Fruit fly (Drosophila melanogaster) Kc167 (cell line): ENCODE results near the gene CG17770.

ENCODE experiments used
- Myc ChIP-seq: fragments of >200 bp; optimal IDR thresholded peaks from 2 replicates; lab custom pipeline; 2017; ENCODE audit warnings: missing external identifiers
- Sin3A ChIP-seq: fragments of >200 bp; optimal IDR thresholded peaks from 2 replicates; lab custom pipeline; 2018; ENCODE audit warnings: missing external identifiers
- h ChIP-seq: fragments of >200 bp; optimal IDR thresholded peaks from 3 replicates; lab custom pipeline; 2018; ENCODE audit warnings: missing external identifiers
- insv ChIP-seq: fragments of >200 bp; optimal IDR thresholded peaks from 3 replicates; lab custom pipeline; 2018; ENCODE audit warnings: missing external identifiers
- psq ChIP-seq: fragments of >200 bp; optimal IDR thresholded peaks from 2 replicates; lab custom pipeline; 2017; ENCODE audit warnings: missing external identifiers
- ttk ChIP-seq: sonication (Bioruptor generic); optimal IDR thresholded peaks from 2 replicates; lab custom pipeline; 2017; ENCODE audit warnings: missing external identifiers

The CG17770 gene

dm6 chr3R:25811611-25812010 is at the start of gene CG17770, which contains the start of gene Acam:
Gene CG17770, plus strand, starts transcription at chr3R:25811911.
Gene Acam, plus strand, starts transcription at chr3R:25811911.
- no peak for TF ChIP-seq psq (lab: Kevin White, UChicago)
- TF ChIP-seq insv (lab: Kevin White, UChicago) = no peak
- no peak for TF ChIP-seq Myc (lab: Kevin White, UChicago)
- no peak for TF ChIP-seq Sin3A (lab: Kevin White, UChicago)
- no peak for TF ChIP-seq ttk (lab: Kevin White, UChicago)
- no peak for TF ChIP-seq h (lab: Kevin White, UChicago)

dm6 chr3R:25762005-25762764 is 49.5 kb upstream of the CG17770 start:
- TF ChIP-seq Sin3A (lab: Kevin White, UChicago) = no peak
- TF ChIP-seq ttk (lab: Kevin White, UChicago) = no peak
- TF ChIP-seq Myc (lab: Kevin White, UChicago) = no peak
- no peak for TF ChIP-seq insv (lab: Kevin White, UChicago)
- no peak for TF ChIP-seq h (lab: Kevin White, UChicago)
- no peak for TF ChIP-seq psq (lab: Kevin White, UChicago)

dm6 chr3R:25763005-25763404 is 48.7 kb upstream of the CG17770 start, which contains the start of gene LpR1:
Gene LpR1, minus strand, starts transcription at chr3R:25763105.
- no peak for TF ChIP-seq h (lab: Kevin White, UChicago)
- TF ChIP-seq Myc (lab: Kevin White, UChicago) = no peak
- TF ChIP-seq Sin3A (lab: Kevin White, UChicago) = no peak
- no peak for TF ChIP-seq psq (lab: Kevin White, UChicago)
- TF ChIP-seq insv (lab: Kevin White, UChicago) = no peak
- TF ChIP-seq ttk (lab: Kevin White, UChicago) = no peak

- no peak for TF ChIP-seq Sin3A (lab: Kevin White, UChicago)
- TF ChIP-seq ttk (lab: Kevin White, UChicago) = no peak
- TF ChIP-seq h (lab: Kevin White, UChicago) = no peak
- TF ChIP-seq psq (lab: Kevin White, UChicago) = no peak
- no peak for TF ChIP-seq Myc (lab: Kevin White, UChicago)
- TF ChIP-seq insv (lab: Kevin White, UChicago) = no peak
Observed at dm6 chr3R:25775269-25775668, 36.4 kb upstream of the CG17770 start, which contains the start of the genes CG17197 and CG17198. Gene CG17197, minus strand, starts transcription at chr3R:25775369. Gene CG17198, minus strand, starts transcription at chr3R:25775369.

dm6 chr3R:25776137-25776536 is 35.6 kb upstream of the CG17770 start, which contains the start of gene CG17196:
Gene CG17196, minus strand, starts transcription at chr3R:25776237.
- no peak for TF ChIP-seq insv (lab: Kevin White, UChicago)
- TF ChIP-seq Myc (lab: Kevin White, UChicago) = no peak
- TF ChIP-seq Sin3A (lab: Kevin White, UChicago) = no peak
- TF ChIP-seq psq (lab: Kevin White, UChicago) = no peak
- no peak for TF ChIP-seq ttk (lab: Kevin White, UChicago)

- no peak for TF ChIP-seq ttk (lab: Kevin White, UChicago)
- TF ChIP-seq h (lab: Kevin White, UChicago) = no peak
- no peak for TF ChIP-seq insv (lab: Kevin White, UChicago)
- no peak for TF ChIP-seq Sin3A (lab: Kevin White, UChicago)
- no peak for TF ChIP-seq psq (lab: Kevin White, UChicago)
- TF ChIP-seq Myc (lab: Kevin White, UChicago) = no peak
Observed at dm6 chr3R:25777098-25777497, 34.6 kb upstream of the CG17770 start, which contains the start of gene CG17195. Gene CG17195, minus strand, starts transcription at chr3R:25777198.

dm6 chr3R:25778205-25778604 is 33.5 kb upstream of the CG17770 start, which contains the start of gene CG4956:
Gene CG4956, minus strand, starts transcription at chr3R:25778305.
- TF ChIP-seq psq (lab: Kevin White, UChicago) (no peak), Myc (lab: Kevin White, UChicago) (no peak)

dm6 chr3R:25782855-25783424 is 28.8 kb upstream of the CG17770 start:
- TF ChIP-seq Myc (lab: Kevin White, UChicago) (no peak), insv (lab: Kevin White, UChicago) (no peak), Sin3A (lab: Kevin White, UChicago) (no peak), psq (lab: Kevin White, UChicago) (no peak), ttk (lab: Kevin White, UChicago) (no peak), h (lab: Kevin White, UChicago) (no peak)

- TF ChIP-seq h (lab: Kevin White, UChicago) = no peak
- TF ChIP-seq insv (lab: Kevin White, UChicago) = no peak
- TF ChIP-seq Sin3A (lab: Kevin White, UChicago) = no peak
- TF ChIP-seq psq (lab: Kevin White, UChicago) = no peak
Observed at dm6 chr3R:25787198-25787597, 24.5 kb upstream of the CG17770 start, which contains the start of gene CG4960. Gene CG4960, minus strand, starts transcription at chr3R:25787298.

dm6 chr3R:25789355-25789754 is 22.4 kb upstream of the CG17770 start, which contains the start of gene CG31380:
Gene CG31380, minus strand, starts transcription at chr3R:25789455.
- TF ChIP-seq h (lab: Kevin White, UChicago) (no peak), Myc (lab: Kevin White, UChicago) (no peak), Sin3A (lab: Kevin White, UChicago) (no peak), ttk (lab: Kevin White, UChicago) (no peak), insv (lab: Kevin White, UChicago) (no peak)

dm6 chr3R:25790371-25790770 is 21.3 kb upstream of the CG17770 start, which contains the start of gene CG31093:
Gene CG31093, minus strand, starts transcription at chr3R:25790471.
- TF ChIP-seq Myc (lab: Kevin White, UChicago) (no peak), Sin3A (lab: Kevin White, UChicago) (no peak), h (lab: Kevin White, UChicago) (no peak), insv (lab: Kevin White, UChicago) (no peak), psq (lab: Kevin White, UChicago) (no peak), ttk (lab: Kevin White, UChicago) (no peak)
